Worm (Caenorhabditis elegans): ENCODE measurements around the gene M176.5.

Gene M176.5

DNA sequence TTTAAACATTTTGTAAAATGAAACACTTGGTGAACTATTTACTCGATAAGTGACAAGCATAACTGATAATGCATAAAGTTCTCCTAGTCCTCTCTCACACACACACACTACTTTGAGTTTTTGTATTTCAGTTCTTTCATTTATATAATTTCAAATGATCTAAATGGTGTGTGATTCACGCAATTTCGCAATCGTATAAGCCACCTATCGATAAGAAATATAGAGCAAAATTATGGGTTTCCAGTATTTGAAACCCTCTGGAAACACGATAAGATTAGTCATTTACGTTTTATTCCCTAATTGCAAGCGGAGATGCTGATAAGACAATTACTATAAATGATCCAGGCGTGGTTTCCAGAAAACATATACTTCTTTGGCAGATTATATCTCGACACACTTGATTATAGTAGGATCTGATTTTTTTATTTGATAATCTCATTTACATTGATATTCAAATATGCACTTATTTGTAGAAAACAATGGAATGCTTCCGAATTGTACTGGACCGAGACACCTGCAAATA, 15.4 kb downstream of the M176.5 start, which contains the start of gene arrd-3:
Gene arrd-3, plus strand, starts transcription at position 473 of the 523 bp plus-strand sequence.
- TF ChIP-seq ceh-39 (tag; optimal IDR thresholded peaks at IDR 0.05) (no peak), bed-3 (GFP tag; optimal IDR thresholded peaks at IDR 0.05) (no peak), sem-2 (GFP tag; optimal IDR thresholded peaks at IDR 0.05) (no peak), mep-1 (tag; optimal IDR thresholded peaks at IDR 0.05) (no peak), hlh-1 (tag; optimal IDR thresholded peaks at IDR 0.05) (no peak), sptf-1 (tag; optimal IDR thresholded peaks at IDR 0.05) (no peak), ztf-11 (tag; optimal IDR thresholded peaks at IDR 0.05) (no peak), elt-3 (tag; optimal IDR thresholded peaks at IDR 0.05) (no peak), M03D4.4 (tag; optimal IDR thresholded peaks at IDR 0.05) (no peak), zip-8 (tag; optimal IDR thresholded peaks at IDR 0.05) (no peak), ham-2 (GFP tag; optimal IDR thresholded peaks at IDR 0.05) (no peak), nhr-12 (tag; optimal IDR thresholded peaks at IDR 0.05) (no peak), unc-62 (GFP tag; optimal IDR thresholded peaks at IDR 0.05) (no peak), cnd-1 (tag; optimal IDR thresholded peaks at IDR 0.05) (no peak), snpc-4 (tag; optimal IDR thresholded peaks at IDR 0.05) (no peak), lsy-2 (tag; optimal IDR thresholded peaks at IDR 0.05) (no peak), elt-1 (tag; optimal IDR thresholded peaks at IDR 0.05; ENCODE audit: borderline replicate concordance, insufficient read depth) (no peak), mab-5 (tag; optimal IDR thresholded peaks at IDR 0.05) (no peak), drap-1 (GFP tag; optimal IDR thresholded peaks at IDR 0.05) (no peak)

DNA sequence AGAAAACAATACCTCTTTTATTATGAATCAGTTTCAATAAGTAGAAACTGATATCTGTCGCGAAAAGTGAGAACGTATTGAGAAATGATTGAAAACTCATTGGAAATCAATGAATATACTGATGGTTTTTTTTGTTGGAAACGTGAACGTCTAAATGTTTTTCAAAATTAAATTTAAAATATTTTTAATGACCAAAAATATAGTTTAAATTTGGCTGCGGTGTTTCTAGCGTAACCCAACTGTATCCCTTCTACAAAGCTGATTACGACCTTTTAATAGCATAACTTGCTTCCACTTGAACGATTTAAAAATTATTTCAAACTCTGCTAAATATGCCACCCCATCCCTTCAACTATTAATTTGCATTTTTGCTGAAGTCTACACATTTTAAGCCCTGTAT, 16.0 kb downstream of the M176.5 start, which contains the start of gene M176.9:
Gene M176.9, minus strand, starts transcription at position 101 of the 400 bp plus-strand sequence.
- no peak for TF ChIP-seq nhr-76 (tag; optimal IDR thresholded peaks at IDR 0.05)
- TF ChIP-seq lin-32 (GFP tag; optimal IDR thresholded peaks at IDR 0.05): no peak
- no peak for TF ChIP-seq mep-1 (tag; optimal IDR thresholded peaks at IDR 0.05)
- no peak for TF ChIP-seq drap-1 (GFP tag; optimal IDR thresholded peaks at IDR 0.05)

DNA sequence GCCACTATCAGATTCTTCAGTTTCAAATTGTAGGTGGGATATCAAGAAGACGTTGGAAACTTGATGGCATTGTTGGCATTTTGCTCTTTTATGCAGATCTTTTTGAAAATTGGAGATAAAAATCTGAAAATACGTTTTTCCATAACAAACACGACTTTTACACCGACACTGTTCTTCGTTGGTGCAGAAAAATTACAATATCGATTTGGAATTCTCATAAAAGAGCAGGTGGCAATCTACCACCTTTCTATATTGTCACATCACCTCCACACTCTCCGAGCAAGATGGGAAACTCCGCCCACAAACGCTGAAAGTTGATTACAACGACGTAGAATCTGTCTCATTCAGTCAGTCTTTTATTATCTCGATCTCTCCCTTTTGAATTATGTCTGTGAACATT, 20.1 kb downstream of the M176.5 start, which contains the start of gene arrd-2:
Gene arrd-2, plus strand, starts transcription at position 301 of the 400 bp plus-strand sequence.
- TF ChIP-seq nhr-2 (tag; optimal IDR thresholded peaks at IDR 0.05) (no peak), mab-5 (tag; optimal IDR thresholded peaks at IDR 0.05) (no peak), elt-1 (tag; optimal IDR thresholded peaks at IDR 0.05; ENCODE audit: borderline replicate concordance, insufficient read depth) (no peak), unc-62 (GFP tag; optimal IDR thresholded peaks at IDR 0.05) (no peak), nhr-28 (tag; optimal IDR thresholded peaks at IDR 0.05) (no peak), snpc-4 (tag; optimal IDR thresholded peaks at IDR 0.05) (no peak), unc-39 (tag; optimal IDR thresholded peaks at IDR 0.05) (no peak), drap-1 (GFP tag; optimal IDR thresholded peaks at IDR 0.05) (no peak), nhr-76 (tag; optimal IDR thresholded peaks at IDR 0.05) (no peak), ceh-43 (GFP tag; optimal IDR thresholded peaks at IDR 0.05) (no peak)

DNA sequence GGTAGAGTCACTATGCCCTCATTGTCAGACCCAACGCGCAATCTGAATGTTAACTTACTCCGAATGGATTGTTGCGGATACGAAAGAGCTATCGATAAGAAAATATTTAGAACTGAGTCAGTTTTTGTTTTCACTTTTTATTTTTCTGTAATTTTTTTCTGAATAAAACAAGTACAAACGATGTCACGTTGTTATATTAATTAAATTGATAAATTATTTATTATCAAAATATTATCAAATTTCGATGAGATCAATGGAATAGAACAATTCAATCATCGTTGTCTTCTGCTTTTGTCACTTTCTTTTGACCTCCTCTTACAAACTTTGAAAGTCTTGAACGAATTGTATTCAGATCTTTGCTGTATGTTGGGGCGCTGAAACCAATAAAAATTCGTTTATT, 20.5 kb downstream of the M176.5 start, which contains the start of gene mpz-6:
Gene mpz-6, minus strand, starts transcription at position 101 of the 400 bp plus-strand sequence.
- TF ChIP-seq sem-2 (GFP tag; optimal IDR thresholded peaks at IDR 0.05) (no peak), mab-5 (tag; optimal IDR thresholded peaks at IDR 0.05) (no peak), nhr-76 (tag; optimal IDR thresholded peaks at IDR 0.05) (no peak), zip-8 (tag; optimal IDR thresholded peaks at IDR 0.05) (no peak), M03D4.4 (tag; optimal IDR thresholded peaks at IDR 0.05) (no peak), blmp-1 (tag; optimal IDR thresholded peaks at IDR 0.05) (no peak), tbx-8 (GFP tag; optimal IDR thresholded peaks at IDR 0.05) (no peak)

DNA sequence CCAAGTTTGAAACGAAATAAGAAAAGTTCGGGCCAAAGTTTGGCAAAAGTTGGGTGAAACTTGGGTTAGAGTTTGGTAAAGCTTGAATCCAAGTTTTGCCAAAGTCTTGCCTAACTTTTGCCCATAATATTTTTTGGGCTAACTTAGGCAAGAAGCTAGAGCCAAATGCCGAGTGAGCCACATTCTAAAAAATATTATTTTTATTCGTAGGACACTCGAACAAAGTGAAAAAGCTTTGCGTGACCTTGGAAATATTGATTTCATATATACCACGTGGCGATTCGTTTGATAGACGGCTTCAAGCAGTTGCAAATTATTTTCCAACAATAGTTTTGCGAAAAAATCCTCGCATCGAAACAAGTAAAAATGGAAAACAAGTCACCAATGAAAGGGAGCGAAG, 23.7 kb downstream of the M176.5 start, which contains the start of gene Y51B9A.5:
Gene Y51B9A.5, plus strand, starts transcription at position 301 of the 400 bp plus-strand sequence.
- TF ChIP-seq mab-5 (tag; optimal IDR thresholded peaks at IDR 0.05) (no peak), lsy-2 (tag; optimal IDR thresholded peaks at IDR 0.05) (no peak), tbx-8 (GFP tag; optimal IDR thresholded peaks at IDR 0.05) (no peak), nhr-76 (tag; optimal IDR thresholded peaks at IDR 0.05) (no peak)

DNA sequence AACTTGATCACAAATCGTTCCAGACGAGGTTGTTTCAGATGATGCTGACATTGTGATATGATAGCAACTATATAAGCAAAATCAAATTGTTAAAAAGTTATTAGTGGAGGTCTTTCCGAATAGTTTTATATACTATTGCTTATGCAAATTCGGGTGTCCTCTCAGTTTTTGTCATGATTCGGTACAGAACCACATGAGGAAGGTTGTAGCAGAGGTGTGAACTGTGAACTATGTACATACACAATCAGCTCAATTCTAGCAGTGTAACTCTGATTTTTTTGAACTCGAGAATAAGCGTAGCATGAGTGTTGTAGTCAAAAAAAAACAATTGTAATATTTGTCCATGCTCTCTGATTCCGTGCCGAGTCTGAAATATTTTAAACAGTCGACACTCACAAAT, 24.5 kb downstream of the M176.5 start, which contains the start of gene Y51B9A.6:
Gene Y51B9A.6, minus strand, starts transcription at position 101 of the 400 bp plus-strand sequence.
- TF ChIP-seq drap-1 (GFP tag; optimal IDR thresholded peaks at IDR 0.05): no peak
- no peak for TF ChIP-seq ztf-11 (tag; optimal IDR thresholded peaks at IDR 0.05)
- TF ChIP-seq ceh-39 (tag; optimal IDR thresholded peaks at IDR 0.05): no peak
- no peak for TF ChIP-seq blmp-1 (tag; optimal IDR thresholded peaks at IDR 0.05)
- no peak for TF ChIP-seq tbx-8 (GFP tag; optimal IDR thresholded peaks at IDR 0.05)
